Worm (Caenorhabditis elegans) whole organism, early embryonic: Measurements from ENCODE around the gene bli-5.

ENCODE experiments used
- B0310.2 ChIP-seq: sonication (generic microtip); optimal IDR thresholded peaks from 2 replicates; lab custom pipeline; 2016; ENCODE audit warnings: mild to moderate bottlenecking, missing genetic modification characterization, missing compliant biosample characterization
- hnd-1 ChIP-seq: sonication (generic microtip); optimal IDR thresholded peaks from 2 replicates; lab custom pipeline; 2016; ENCODE audit warnings: missing genetic modification characterization, missing compliant biosample characterization
- tra-4 ChIP-seq: sonication (generic microtip); optimal IDR thresholded peaks from 2 replicates; lab custom pipeline; 2017; ENCODE audit warnings: missing genetic modification characterization, missing compliant biosample characterization

DNA sequence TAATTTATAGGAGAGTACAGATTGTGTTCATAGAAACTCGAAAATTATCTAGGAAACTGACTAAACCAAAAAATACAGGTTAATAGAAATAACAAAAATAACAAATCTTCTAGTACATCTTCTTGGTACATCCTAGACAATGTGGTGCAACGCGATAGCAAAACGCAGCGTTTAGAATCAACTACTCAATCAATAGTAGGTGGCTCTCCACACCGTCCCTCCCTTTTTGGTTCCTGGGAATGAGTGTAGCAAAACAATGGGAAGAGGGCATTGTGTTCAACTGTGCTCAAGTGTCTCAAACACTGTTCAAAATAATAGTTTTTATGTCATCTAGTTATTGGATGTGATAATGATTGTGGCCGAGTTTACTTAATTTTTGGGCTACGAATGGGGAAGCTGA is 47.1 kb upstream of the bli-5 start, which contains the start of gene T27E9.6:
- no peak for TF ChIP-seq tra-4
- TF ChIP-seq B0310.2 (tag; lab: Kevin White, UChicago): no peak
- TF ChIP-seq hnd-1 (tag; lab: Kevin White, UChicago): no peak
